Fruit fly (Drosophila melanogaster): Measurements from ENCODE around the gene CG4455.

DNA sequence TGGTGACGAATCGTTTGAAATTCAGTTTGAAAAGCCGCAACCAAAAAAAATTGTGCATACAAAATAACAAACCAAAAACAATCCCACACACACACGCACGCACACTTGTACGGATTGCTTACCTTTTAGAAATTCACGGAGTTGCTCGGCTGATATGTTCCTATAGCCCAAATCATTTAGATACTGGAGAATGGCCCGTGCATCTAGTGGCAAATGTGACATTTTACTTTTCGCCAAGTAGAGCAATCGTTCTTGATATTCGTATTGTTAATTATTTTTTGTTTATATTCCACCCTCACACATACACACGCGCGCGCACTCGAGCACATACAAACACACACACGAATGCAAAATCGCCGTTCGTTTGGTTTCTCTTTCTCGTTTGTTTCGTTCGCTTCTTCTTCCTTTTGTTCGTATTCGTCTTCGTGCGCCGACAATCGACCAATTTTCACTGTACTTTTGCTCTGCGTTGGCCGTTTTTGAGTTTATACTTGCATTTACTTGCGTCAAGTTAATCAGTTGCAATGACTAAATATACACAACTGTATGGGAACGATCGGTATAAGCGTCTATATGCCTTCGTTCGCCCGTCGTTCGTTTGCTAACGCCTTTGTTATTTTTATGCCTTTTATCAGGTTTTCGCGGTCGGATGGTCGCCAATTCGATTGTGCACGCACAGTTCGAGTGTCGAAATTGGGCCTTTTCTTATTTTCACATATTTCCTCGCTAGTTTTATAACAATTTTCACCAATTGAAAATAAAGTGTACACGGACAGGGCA, 739 bp upstream of the CG4455 start:
- TF ChIP-seq CG32121 (GFP tag; IDR thresholded peaks at IDR 0.05) (no peak), EcR (GFP tag; optimal IDR thresholded peaks at IDR 0.05) (no peak), Pif1B (GFP tag; optimal IDR thresholded peaks at IDR 0.05) (no peak), CG13204 (GFP tag; optimal IDR thresholded peaks at IDR 0.05) (no peak), gl (tag; optimal IDR thresholded peaks at IDR 0.05) (no peak), Snoo (tag; optimal IDR thresholded peaks at IDR 0.05) (no peak), rn (GFP tag; IDR thresholded peaks at IDR 0.05) (no peak), CG4496 (GFP tag; IDR thresholded peaks at IDR 0.05) (0 out of 3 replicates have a peak, but pooled peaks have one; percentile 18), D1 (tag; optimal IDR thresholded peaks at IDR 0.05) (no peak), Pif1A (GFP tag; optimal IDR thresholded peaks at IDR 0.05) (no peak), CG15710 (tag; optimal IDR thresholded peaks at IDR 0.05) (no peak), CG8301 (tag; optimal IDR thresholded peaks at IDR 0.05) (no peak)
